Fruit fly (Drosophila melanogaster) whole organism, pupa: ENCODE measurements around the gene Hr38.
A peak's percentile ranks its signal among the peaks of the same experiment; 100 is the strongest.

Experiments used
- CG13204 ChIP-seq: fragments of 200-800 bp; sonication (Bioruptor generic); optimal IDR thresholded peaks from 2 replicates; lab custom pipeline; 2018; ENCODE audit warnings: missing biosample characterization, mild to moderate bottlenecking, missing genetic modification characterization, moderate library complexity
- CG14655 ChIP-seq: fragments of 200-800 bp; sonication (Bioruptor generic); optimal IDR thresholded peaks from 3 replicates; lab custom pipeline; 2017; ENCODE audit warnings: mild to moderate bottlenecking, missing biosample characterization, missing genetic modification reagents, missing genetic modification characterization
- CG15710 ChIP-seq: fragments of 200-800 bp; sonication (Bioruptor generic); optimal IDR thresholded peaks from 2 replicates; lab custom pipeline; 2018; ENCODE audit warnings: missing biosample characterization, mild to moderate bottlenecking, missing genetic modification characterization, moderate library complexity
- CG17806 ChIP-seq: fragments of 200-800 bp; sonication (Bioruptor generic); optimal IDR thresholded peaks from 2 replicates; lab custom pipeline; 2018; ENCODE audit warnings: missing biosample characterization, mild to moderate bottlenecking, missing genetic modification characterization, moderate library complexity
- CG34367 ChIP-seq: fragments of 200-800 bp; sonication (Bioruptor generic); optimal IDR thresholded peaks from 2 replicates; lab custom pipeline; 2018; ENCODE audit warnings: missing biosample characterization, mild to moderate bottlenecking, missing genetic modification characterization
- CG4496 ChIP-seq: fragments of 200-800 bp; sonication (Bioruptor generic); IDR thresholded peaks from 3 replicates; pipeline ENCODE4 v1.3.6; 2022; ENCODE audit warnings: missing biosample characterization, missing genetic modification characterization
- CG8159 ChIP-seq: fragments of 200-800 bp; sonication (Bioruptor generic); optimal IDR thresholded peaks from 3 replicates; lab custom pipeline; 2018; ENCODE audit warnings: missing biosample characterization, mild to moderate bottlenecking, missing genetic modification characterization, moderate library complexity
- CG9948 ChIP-seq: fragments of 200-800 bp; sonication (Bioruptor generic); optimal IDR thresholded peaks from 2 replicates; lab custom pipeline; 2018; ENCODE audit warnings: missing biosample characterization, mild to moderate bottlenecking, missing genetic modification characterization, moderate library complexity
- D1 ChIP-seq: fragments of 200-800 bp; sonication (Bioruptor generic); optimal IDR thresholded peaks from 2 replicates; lab custom pipeline; 2018; ENCODE audit warnings: missing biosample characterization, mild to moderate bottlenecking, missing genetic modification characterization, moderate library complexity
- EcR ChIP-seq: fragments of 200-800 bp; sonication (Bioruptor generic); optimal IDR thresholded peaks from 3 replicates; lab custom pipeline; 2019; ENCODE audit warnings: missing biosample characterization, missing genetic modification characterization, mild to moderate bottlenecking, moderate library complexity, missing genetic modification reagents
- Ets98B ChIP-seq: fragments of 200-800 bp; sonication (Bioruptor generic); IDR thresholded peaks from 2 replicates; pipeline ENCODE4 v1.3.6; 2022; ENCODE audit warnings: missing biosample characterization, missing genetic modification characterization
- Pif1B ChIP-seq: fragments of 200-800 bp; sonication (Bioruptor generic); optimal IDR thresholded peaks from 3 replicates; lab custom pipeline; 2016; ENCODE audit warnings: missing biosample characterization, missing genetic modification characterization
- Snoo ChIP-seq: fragments of 200-800 bp; sonication (Bioruptor generic); optimal IDR thresholded peaks from 3 replicates; lab custom pipeline; 2017; ENCODE audit warnings: missing biosample characterization, mild to moderate bottlenecking, missing genetic modification characterization, inconsistent platforms

DNA sequence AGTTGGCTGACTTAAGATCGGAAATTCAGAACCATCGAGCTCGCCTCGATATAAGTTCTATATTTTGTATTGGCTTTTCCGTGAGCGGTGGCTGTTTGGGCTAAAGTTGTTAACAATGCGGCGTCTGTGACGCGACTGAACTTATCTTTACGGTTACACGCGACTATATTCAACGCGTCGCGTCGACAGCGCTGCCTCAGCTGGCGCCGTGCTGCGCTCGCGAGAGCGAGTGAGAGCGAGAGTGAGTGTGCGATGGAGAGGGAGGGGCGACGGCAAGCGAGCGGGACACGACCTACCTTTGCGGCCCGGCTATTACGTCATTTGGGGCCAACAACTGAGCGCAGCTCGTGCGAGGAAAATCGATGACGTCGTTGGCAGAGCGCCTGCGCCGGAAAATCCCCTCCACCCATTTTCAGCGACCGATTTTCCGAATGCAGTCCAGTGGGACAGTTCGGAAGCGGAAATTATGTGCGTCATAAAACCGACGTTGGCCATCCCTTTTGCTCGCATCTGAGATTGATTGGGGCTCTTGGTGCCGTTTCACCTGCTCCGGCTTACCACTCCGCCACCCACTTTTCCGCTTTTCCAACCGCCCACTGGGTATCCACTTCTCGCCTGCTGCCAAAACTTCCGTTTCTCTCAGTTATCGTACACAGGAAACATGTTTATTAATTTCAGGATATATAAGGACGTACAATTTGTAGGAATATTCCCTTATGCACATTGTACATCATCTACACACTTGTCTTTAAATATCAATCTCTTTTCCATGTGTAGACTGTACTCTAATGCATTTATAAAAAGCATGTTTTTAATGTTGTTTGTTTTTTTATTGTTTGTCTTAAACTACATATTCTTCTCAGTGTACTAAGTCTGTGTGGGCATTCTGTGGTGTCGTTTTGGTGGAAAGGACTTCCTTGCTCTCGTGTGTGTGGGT lies at the start of gene Hr38:
- peak; percentile 67 for TF ChIP-seq CG13204 (GFP tag; lab: Kevin White, UChicago)
- TF ChIP-seq CG15710, result no peak
- TF ChIP-seq CG17806 (tag; lab: Kevin White, UChicago), result no peak
- TF ChIP-seq CG14655 (GFP tag; lab: Kevin White, UChicago), result no peak
- TF ChIP-seq CG34367 (tag; lab: Kevin White, UChicago), result no peak
- peak; percentile 72; the same call in 1 of the 2 replicates for TF ChIP-seq Ets98B (GFP tag; lab: Robert Waterston, UW)
- peak; percentile 16 for TF ChIP-seq Snoo (tag; lab: Kevin White, UChicago)
- TF ChIP-seq D1 (tag; lab: Kevin White, UChicago), result no peak
- TF ChIP-seq CG9948, result no peak
- peak; percentile 55 for TF ChIP-seq EcR
- no peak for TF ChIP-seq Pif1B (GFP tag; lab: Kevin White, UChicago)
- no peak for TF ChIP-seq CG8159 (tag; lab: Kevin White, UChicago)
- TF ChIP-seq CG4496 (GFP tag; lab: Robert Waterston, UW), result peak; percentile 79
